Worm (Caenorhabditis elegans) whole organism, L4 larva: ENCODE data around the gene npp-3.

Experiments
- lin-39 ChIP-seq: fragments of 150-350 bp; optimal IDR thresholded peaks from 2 replicates; lab custom pipeline; 2014; ENCODE audit warnings: missing biosample characterization, missing genetic modification reagents, missing genetic modification characterization
- nhr-25 ChIP-seq: sonication (generic microtip); optimal IDR thresholded peaks from 2 replicates; lab custom pipeline; 2017; ENCODE audit warnings: missing genetic modification characterization, mild to moderate bottlenecking, missing compliant biosample characterization, antibody characterized with exemption, moderate library complexity, borderline replicate concordance; ENCODE audit not compliant: insufficient read depth
- pqm-1 ChIP-seq: sonication (generic microtip); optimal IDR thresholded peaks from 2 replicates; lab custom pipeline; 2017; ENCODE audit warnings: missing biosample characterization, missing genetic modification characterization
- sdz-12 ChIP-seq: fragments of 200-800 bp; sonication (Bioruptor generic); optimal IDR thresholded peaks from 2 replicates; lab custom pipeline; 2018; ENCODE audit warnings: mild to moderate bottlenecking, missing genetic modification characterization, missing compliant biosample characterization
- vab-7 ChIP-seq: fragments of 200-800 bp; sonication (Bioruptor generic); IDR thresholded peaks from 2 replicates; pipeline ENCODE4 v1.3.6; 2022; ENCODE audit warnings: missing genetic modification reagents, missing genetic modification characterization, missing compliant biosample characterization

DNA sequence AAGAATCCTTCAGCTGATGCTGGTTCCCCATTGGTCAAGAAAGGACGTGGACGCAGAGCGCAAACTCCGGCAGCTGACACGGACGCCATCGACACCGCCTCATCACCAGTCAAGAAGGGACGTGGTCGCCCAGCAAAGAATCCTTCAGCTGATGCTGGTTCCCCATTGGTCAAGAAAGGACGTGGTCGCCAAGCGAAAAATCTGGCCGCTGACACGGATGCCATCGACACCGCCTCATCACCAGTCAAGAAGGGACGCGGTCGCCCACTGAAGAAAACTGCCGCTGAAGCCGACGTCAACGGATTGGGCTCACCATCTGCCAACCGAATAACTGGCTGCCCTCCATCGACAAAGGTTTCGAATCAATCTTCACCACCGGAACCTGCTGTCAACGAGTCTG is 42.4 kb upstream of the npp-3 start:
- no peak for TF ChIP-seq lin-39 (tag; lab: Kevin White, UChicago)
- TF ChIP-seq pqm-1 (tag; lab: Kevin White, UChicago) = no peak
- no peak for TF ChIP-seq nhr-25 (tag; lab: Kevin White, UChicago)
- no peak for TF ChIP-seq vab-7 (GFP tag; lab: Robert Waterston, UW)
- no peak for TF ChIP-seq sdz-12 (GFP tag; lab: Kevin White, UChicago)
